Fruit fly (Drosophila melanogaster) whole organism, adult: ENCODE measurements around the gene CG10646.

Experiments
- CG14711 ChIP-seq: fragments of 200-800 bp; sonication (Bioruptor generic); optimal IDR thresholded peaks from 2 replicates; lab custom pipeline; 2018; ENCODE audit warnings: missing biosample characterization, mild to moderate bottlenecking, missing genetic modification characterization, moderate library complexity
- Crg-1 ChIP-seq: fragments of 200-800 bp; sonication (Bioruptor generic); optimal IDR thresholded peaks from 2 replicates; lab custom pipeline; 2016; ENCODE audit warnings: missing biosample characterization, missing genetic modification characterization
- Hr96 ChIP-seq: fragments of 200-800 bp; sonication (Bioruptor generic); optimal IDR thresholded peaks from 2 replicates; lab custom pipeline; 2016; ENCODE audit warnings: missing biosample characterization, missing genetic modification characterization
- Mnt ChIP-seq: fragments of 200-800 bp; sonication (Bioruptor generic); optimal IDR thresholded peaks from 2 replicates; lab custom pipeline; 2016; ENCODE audit warnings: missing biosample characterization, mild to moderate bottlenecking, missing genetic modification characterization

DNA sequence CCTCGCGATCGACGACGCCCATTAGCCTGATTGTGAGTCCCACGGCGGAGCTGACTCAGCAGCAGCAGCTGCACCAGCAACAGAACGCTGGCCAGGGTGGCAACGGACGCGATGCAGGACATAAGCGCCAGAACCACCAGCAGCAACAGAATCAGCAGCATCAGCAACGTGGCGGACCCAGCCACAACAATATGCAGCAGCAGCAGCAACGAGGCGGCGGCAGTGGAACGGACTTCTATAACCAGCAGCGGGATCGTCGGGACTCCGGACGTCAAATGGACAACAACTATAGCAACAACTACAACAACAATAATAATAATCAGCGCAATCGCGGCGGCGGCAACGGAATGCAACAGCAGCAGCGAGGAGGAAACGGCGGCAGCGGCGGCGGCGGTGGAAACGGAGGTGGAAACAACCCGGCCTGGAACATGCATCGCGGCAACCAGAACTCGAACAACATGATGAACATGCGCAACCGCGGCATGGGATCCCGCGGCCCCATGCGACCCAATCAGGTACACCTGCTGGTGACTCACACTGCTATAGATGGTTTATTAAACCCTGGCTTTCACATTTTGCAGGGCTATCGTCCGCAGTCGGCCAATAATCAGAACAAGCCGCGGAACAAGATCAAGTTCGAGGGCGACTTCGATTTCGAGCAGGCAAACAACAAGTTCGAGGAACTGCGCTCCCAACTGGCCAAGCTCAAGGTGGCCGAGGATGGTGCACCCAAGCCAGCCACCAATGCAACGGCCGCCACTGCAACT lies 13.9 kb upstream of the CG10646 start:
- no peak for TF ChIP-seq Crg-1 (GFP tag; lab: Kevin White, UChicago)
- no peak for TF ChIP-seq CG14711
- no peak for TF ChIP-seq Hr96 (GFP tag; lab: Kevin White, UChicago)
- TF ChIP-seq Mnt: no peak
